Worm (Caenorhabditis elegans) whole organism, young adult: ENCODE results near the gene str-102.

Source experiments
- B0035.1 ChIP-seq: sonication (generic microtip); optimal IDR thresholded peaks from 2 replicates; lab custom pipeline; 2016; ENCODE audit warnings: missing genetic modification characterization, mild to moderate bottlenecking, missing compliant biosample characterization, missing genotype, missing genetic modification reagents
- C17E4.6 ChIP-seq: fragments of 200-800 bp; sonication (Bioruptor generic); IDR thresholded peaks from 2 replicates; pipeline ENCODE4 v1.3.6; 2022; ENCODE audit warnings: missing genetic modification reagents, missing genetic modification characterization, missing compliant biosample characterization
- F52B5.7 ChIP-seq: sonication (generic microtip); optimal IDR thresholded peaks from 2 replicates; lab custom pipeline; 2016; ENCODE audit warnings: mild to moderate bottlenecking, missing genetic modification characterization, missing compliant biosample characterization
- F55B11.4 ChIP-seq: sonication (generic microtip); optimal IDR thresholded peaks from 2 replicates; lab custom pipeline; 2016; ENCODE audit warnings: missing compliant biosample characterization, missing genetic modification characterization, borderline replicate concordance; ENCODE audit not compliant: insufficient read depth
- F57A8.1 ChIP-seq: fragments of 200-800 bp; sonication (Bioruptor generic); optimal IDR thresholded peaks from 2 replicates; lab custom pipeline; 2018; ENCODE audit warnings: mild to moderate bottlenecking, missing genetic modification characterization, moderate library complexity, missing compliant biosample characterization
- K12H6.12 ChIP-seq: fragments of 200-800 bp; sonication (Bioruptor generic); optimal IDR thresholded peaks from 2 replicates; lab custom pipeline; 2018; ENCODE audit warnings: mild to moderate bottlenecking, missing genetic modification characterization, missing compliant biosample characterization
- T07F8.4 ChIP-seq: sonication (generic microtip); optimal IDR thresholded peaks from 2 replicates; lab custom pipeline; 2016; ENCODE audit warnings: mild to moderate bottlenecking, missing genetic modification characterization, moderate library complexity, missing compliant biosample characterization
- Y53F4B.3 ChIP-seq: fragments of 200-800 bp; sonication (Bioruptor generic); IDR thresholded peaks from 2 replicates; pipeline ENCODE4 v1.3.6; 2022; ENCODE audit warnings: missing genetic modification reagents, missing genetic modification characterization, missing compliant biosample characterization
- Y67H2A.10 ChIP-seq: fragments of 200-800 bp; sonication (Bioruptor generic); conservative IDR thresholded peaks from 2 replicates; pipeline ENCODE4 v1.3.6; 2022; ENCODE audit warnings: missing genetic modification reagents, missing genetic modification characterization, missing compliant biosample characterization
- Y79H2A.3 ChIP-seq: fragments of 200-800 bp; sonication (Bioruptor generic); conservative IDR thresholded peaks from 2 replicates; pipeline ENCODE4 v1.3.6; 2022; ENCODE audit warnings: missing genetic modification reagents, missing genetic modification characterization, missing compliant biosample characterization
- akir-1 ChIP-seq: fragments of 200-800 bp; sonication (Bioruptor generic); optimal IDR thresholded peaks from 2 replicates; lab custom pipeline; 2018; ENCODE audit warnings: mild to moderate bottlenecking, missing genetic modification characterization, moderate library complexity, missing compliant biosample characterization
- aptf-3 ChIP-seq: fragments of 200-800 bp; sonication (Bioruptor generic); IDR thresholded peaks from 2 replicates; pipeline ENCODE4 v1.3.6; 2022; ENCODE audit warnings: missing genetic modification characterization, missing compliant biosample characterization
- attf-5 ChIP-seq: fragments of 200-800 bp; sonication (Bioruptor generic); optimal IDR thresholded peaks from 2 replicates; lab custom pipeline; 2018; ENCODE audit warnings: mild to moderate bottlenecking, missing genetic modification characterization, missing compliant biosample characterization
- cebp-1 ChIP-seq, 2 experiments: fragments of 200-800 bp in 1 of 2; sonication (Bioruptor generic) in 1 of 2; sonication (generic microtip) in 1 of 2; IDR thresholded peaks in 1 of 2; optimal IDR thresholded peaks in 1 of 2; 2 replicates each; pipeline versions ENCODE4 v1.3.6 to Lab custom; 2017 to 2022; ENCODE audit warnings: missing compliant biosample characterization in 2 of 2, missing genetic modification characterization in 2 of 2, mild to moderate bottlenecking in 1 of 2, missing genetic modification reagents in 1 of 2, moderate library complexity in 1 of 2
- cebp-2 ChIP-seq: fragments of 200-800 bp; sonication (Bioruptor generic); IDR thresholded peaks from 2 replicates; pipeline ENCODE4 v1.3.6; 2022; ENCODE audit warnings: missing genetic modification characterization, missing compliant biosample characterization
- ceh-40 ChIP-seq: fragments of 200-800 bp; sonication (Bioruptor generic); IDR thresholded peaks from 2 replicates; pipeline ENCODE4 v1.3.6; 2022; ENCODE audit warnings: missing genetic modification characterization, missing compliant biosample characterization
- dox-1 ChIP-seq: fragments of 200-800 bp; sonication (Bioruptor generic); IDR thresholded peaks from 2 replicates; pipeline ENCODE4 v1.3.6; 2022; ENCODE audit warnings: missing genetic modification reagents, missing genetic modification characterization, missing compliant biosample characterization
- efl-1 ChIP-seq: fragments of 150-350 bp; optimal IDR thresholded peaks from 2 replicates; lab custom pipeline; 2014; ENCODE audit warnings: missing biosample characterization, missing genetic modification reagents, missing genetic modification characterization
- ekl-4 ChIP-seq: fragments of 200-800 bp; sonication (Bioruptor generic); IDR thresholded peaks from 2 replicates; pipeline ENCODE4 v1.3.6; 2022; ENCODE audit warnings: missing genetic modification reagents, missing genetic modification characterization, missing compliant biosample characterization
- him-1 ChIP-seq: sonication (generic microtip); optimal IDR thresholded peaks from 2 replicates; lab custom pipeline; 2016; ENCODE audit warnings: missing genotype, missing genetic modification reagents, missing genetic modification characterization, missing compliant biosample characterization
- hlh-12 ChIP-seq: sonication (generic microtip); optimal IDR thresholded peaks from 2 replicates; lab custom pipeline; 2016; ENCODE audit warnings: missing genetic modification characterization, missing compliant biosample characterization
- lin-35 ChIP-seq, 3 experiments: fragments of 150-350 bp in 2 of 3; sonication (generic microtip) in 1 of 3; optimal IDR thresholded peaks; 2 replicates each; lab custom pipeline; 2014 to 2018; ENCODE audit warnings: missing biosample characterization in 3 of 3, missing genetic modification characterization in 3 of 3, missing genetic modification reagents in 3 of 3
- madf-8 ChIP-seq: fragments of 200-800 bp; sonication (Bioruptor generic); conservative IDR thresholded peaks from 2 replicates; pipeline ENCODE4 v1.3.6; 2022; ENCODE audit warnings: missing genetic modification reagents, missing genetic modification characterization, missing compliant biosample characterization
- mel-28 ChIP-seq: sonication (generic microtip); optimal IDR thresholded peaks from 2 replicates; lab custom pipeline; 2016; ENCODE audit warnings: borderline replicate concordance, mild to moderate bottlenecking, missing genetic modification characterization, missing compliant biosample characterization
- mes-4 ChIP-seq: sonication (generic microtip); optimal IDR thresholded peaks from 2 replicates; lab custom pipeline; 2016; ENCODE audit warnings: missing genotype, missing genetic modification characterization, missing compliant biosample characterization
- mxl-1 ChIP-seq: sonication (generic microtip); optimal IDR thresholded peaks from 2 replicates; lab custom pipeline; 2016; ENCODE audit warnings: missing genetic modification characterization, missing compliant biosample characterization
- nhr-80 ChIP-seq: sonication (generic microtip); optimal IDR thresholded peaks from 2 replicates; lab custom pipeline; 2016; ENCODE audit warnings: missing genetic modification characterization, missing compliant biosample characterization
- pbrm-1 ChIP-seq: fragments of 200-800 bp; sonication (Bioruptor generic); IDR thresholded peaks from 2 replicates; pipeline ENCODE4 v1.3.6; 2022; ENCODE audit warnings: missing genetic modification reagents, missing genetic modification characterization, missing compliant biosample characterization
- rec-8 ChIP-seq, 2 experiments: sonication (generic microtip); optimal IDR thresholded peaks; 2 replicates each; lab custom pipeline; 2016; ENCODE audit warnings: mild to moderate bottlenecking in 2 of 2, missing genetic modification characterization in 2 of 2, missing genetic modification reagents in 2 of 2, missing genotype in 2 of 2, missing biosample characterization in 1 of 2, missing compliant biosample characterization in 1 of 2, moderate library complexity in 1 of 2
- sdz-38 ChIP-seq: sonication (generic microtip); optimal IDR thresholded peaks from 2 replicates; lab custom pipeline; 2016; ENCODE audit warnings: missing genotype, missing genetic modification characterization, missing compliant biosample characterization
- snpc-4 ChIP-seq, 5 experiments: fragments of 150-350 bp in 1 of 5; sonication (generic microtip) in 4 of 5; optimal IDR thresholded peaks; 2 replicates each; lab custom pipeline; 2014 to 2018; ENCODE audit warnings: missing genetic modification characterization in 5 of 5, missing biosample characterization in 3 of 5, antibody characterized with exemption in 2 of 5, mild to moderate bottlenecking in 2 of 5, missing compliant biosample characterization in 2 of 5, missing genotype in 2 of 5, moderate library complexity in 2 of 5, missing genetic modification reagents in 1 of 5
- sptf-2 ChIP-seq: fragments of 200-800 bp; sonication (Bioruptor generic); optimal IDR thresholded peaks from 2 replicates; lab custom pipeline; 2018; ENCODE audit warnings: mild to moderate bottlenecking, missing genetic modification characterization, missing compliant biosample characterization
- tbp1 ChIP-seq: fragments of 200-800 bp; sonication (Bioruptor generic); optimal IDR thresholded peaks from 2 replicates; lab custom pipeline; 2018; ENCODE audit warnings: mild to moderate bottlenecking, missing genetic modification characterization, missing compliant biosample characterization
- unc-62 ChIP-seq: fragments of 150-350 bp; optimal IDR thresholded peaks from 2 replicates; lab custom pipeline; 2014; ENCODE audit warnings: missing biosample characterization, missing genetic modification reagents, missing genetic modification characterization
- zfh-2 ChIP-seq: fragments of 200-800 bp; sonication (Bioruptor generic); conservative IDR thresholded peaks from 2 replicates; pipeline ENCODE4 v1.3.6; 2022; ENCODE audit warnings: missing genetic modification reagents, missing genetic modification characterization, missing compliant biosample characterization
- zim-3 ChIP-seq: sonication (generic microtip); optimal IDR thresholded peaks from 2 replicates; lab custom pipeline; 2017; ENCODE audit warnings: mild to moderate bottlenecking, missing genetic modification characterization, moderate library complexity, missing compliant biosample characterization
- ztf-22 ChIP-seq: fragments of 200-800 bp; sonication (Bioruptor generic); optimal IDR thresholded peaks from 2 replicates; lab custom pipeline; 2018; ENCODE audit warnings: mild to moderate bottlenecking, missing genetic modification characterization, moderate library complexity, missing compliant biosample characterization
- ztf-26 ChIP-seq: sonication (generic microtip); optimal IDR thresholded peaks from 2 replicates; lab custom pipeline; 2017; ENCODE audit warnings: missing genetic modification characterization, missing compliant biosample characterization
- ztf-6 ChIP-seq: fragments of 200-800 bp; sonication (Bioruptor generic); IDR thresholded peaks from 2 replicates; pipeline ENCODE4 v1.3.6; 2022; ENCODE audit warnings: missing genetic modification reagents, missing genetic modification characterization, missing compliant biosample characterization

The str-102 gene

DNA sequence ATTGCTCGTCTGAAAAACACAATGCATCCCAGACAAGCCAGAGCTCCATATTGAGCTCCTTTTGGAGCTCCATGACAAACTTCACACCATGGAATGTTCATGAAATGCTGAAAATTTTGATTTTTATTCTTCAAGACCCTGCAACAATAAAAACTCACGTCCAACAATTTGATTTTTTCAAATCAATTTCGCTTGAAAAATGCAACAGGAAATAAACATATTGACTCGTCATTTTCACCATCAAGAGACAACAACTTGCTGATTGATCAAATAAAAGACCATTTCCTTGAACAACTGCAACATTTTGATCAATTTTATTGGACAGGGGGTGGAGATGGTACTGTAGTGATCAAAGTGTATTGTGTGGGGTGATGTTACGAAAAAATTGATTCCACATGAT lies 15.1 kb upstream of the str-102 start, which contains the start of gene nhr-269 (continued):
- no peak for TF ChIP-seq ztf-6 (GFP tag; lab: Robert Waterston, UW)
- TF ChIP-seq B0035.1: no peak
- TF ChIP-seq attf-5: no peak

DNA sequence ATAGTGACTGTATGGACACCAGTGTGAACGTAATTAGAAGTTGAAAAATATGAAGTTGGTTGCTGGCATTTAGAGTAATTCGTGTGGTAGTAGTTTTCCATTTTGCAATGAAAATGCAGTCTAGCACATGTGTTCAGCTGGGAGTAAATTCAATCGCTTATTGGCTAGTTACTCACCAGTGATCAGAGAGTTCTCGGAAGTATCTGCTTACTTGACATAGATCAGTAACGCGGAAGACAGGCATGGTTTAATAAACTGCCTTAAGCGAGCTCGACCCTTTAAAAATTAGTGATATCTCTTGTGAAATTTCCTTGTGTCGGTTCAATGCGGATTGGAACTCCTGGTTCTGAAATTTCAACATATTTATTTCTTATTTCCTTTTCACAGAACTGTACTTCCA lies 8.6 kb upstream of the str-102 start, which contains the start of gene srh-52:
srh-52 (minus strand) TSS at position 101 of the 400 bp plus-strand sequence.
- TF ChIP-seq ceh-40 (GFP tag; lab: Robert Waterston, UW) (no peak), lin-35 (GFP tag; optimal IDR thresholded peaks at IDR 0.05; lab: Kevin White, UChicago) (no peak), cebp-1 (GFP tag; IDR thresholded peaks at IDR 0.05; lab: Robert Waterston, UW) (no peak), cebp-1 (tag; optimal IDR thresholded peaks at IDR 0.05; lab: Kevin White, UChicago) (no peak), attf-5 (no peak), him-1 (tag; lab: Kevin White, UChicago) (no peak), unc-62 (GFP tag; lab: Kevin White, UChicago) (no peak), mes-4 (no peak), ekl-4 (GFP tag; lab: Robert Waterston, UW) (no peak), aptf-3 (GFP tag; lab: Robert Waterston, UW) (no peak), hlh-12 (no peak), tbp1 (GFP tag; lab: Kevin White, UChicago) (no peak), nhr-80 (tag; lab: Kevin White, UChicago) (no peak), F52B5.7 (no peak), efl-1 (no peak), B0035.1 (no peak)

DNA sequence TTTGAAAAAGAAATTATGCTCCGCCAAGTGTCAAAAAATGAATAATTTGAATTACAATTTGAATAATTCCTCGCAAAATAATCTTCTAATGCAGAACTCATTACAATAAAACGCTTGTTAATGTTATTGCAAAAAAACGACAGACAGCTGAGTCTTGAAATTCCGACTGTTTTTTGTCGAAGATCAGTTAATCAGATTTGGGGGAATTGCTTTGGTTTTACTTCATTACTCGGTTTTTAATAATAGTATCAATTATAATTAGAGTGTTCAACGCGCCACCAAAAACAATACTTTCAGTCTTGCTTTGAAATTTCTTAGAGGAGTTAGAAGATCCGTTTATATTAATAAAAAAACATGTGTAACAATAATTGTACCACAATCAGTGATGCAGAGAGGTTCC lies 6.9 kb upstream of the str-102 start, which contains the start of gene srh-122:
srh-122 (minus strand) TSS at position 101 of the 400 bp plus-strand sequence.
- TF ChIP-seq ceh-40 (GFP tag; lab: Robert Waterston, UW): no peak
- TF ChIP-seq ztf-26 (tag; lab: Kevin White, UChicago): no peak
- TF ChIP-seq tbp1 (GFP tag; lab: Kevin White, UChicago): no peak
- TF ChIP-seq dox-1 (GFP tag; lab: Robert Waterston, UW): no peak
- TF ChIP-seq sptf-2: no peak

- TF ChIP-seq C17E4.6 (no peak), mel-28 (tag; lab: Kevin White, UChicago) (no peak), unc-62 (GFP tag; lab: Kevin White, UChicago) (no peak), lin-35 (GFP tag; optimal IDR thresholded peaks at IDR 0.05; lab: Kevin White, UChicago) (no peak), snpc-4 (GFP tag; optimal IDR thresholded peaks at IDR 0.05; lab: Kevin White, UChicago) (no peak), snpc-4 (tag; optimal IDR thresholded peaks at IDR 0.05; lab: Kevin White, UChicago) (no peak), K12H6.12 (tag; lab: Kevin White, UChicago) (no peak), mxl-1 (tag; lab: Kevin White, UChicago) (no peak), ztf-22 (no peak), tbp1 (GFP tag; lab: Kevin White, UChicago) (no peak), akir-1 (GFP tag; lab: Kevin White, UChicago) (no peak), dox-1 (GFP tag; lab: Robert Waterston, UW) (no peak), zfh-2 (no peak)
These were observed 5.0 kb upstream of the str-102 start, which contains the start of gene srh-251 for ce11 chrV:15379817-15380216. srh-251 (minus strand) TSS chrV:15379917.

ce11 chrV:15380857-15381256 lies 4.0 kb upstream of the str-102 start, which contains the start of gene dhs-23:
dhs-23 (plus strand) TSS chrV:15381219.
- TF ChIP-seq ceh-40 (GFP tag; lab: Robert Waterston, UW) (no peak), nhr-80 (tag; lab: Kevin White, UChicago) (peak; percentile 11), tbp1 (GFP tag; lab: Kevin White, UChicago) (no peak), madf-8 (GFP tag; lab: Robert Waterston, UW) (no peak)

DNA sequence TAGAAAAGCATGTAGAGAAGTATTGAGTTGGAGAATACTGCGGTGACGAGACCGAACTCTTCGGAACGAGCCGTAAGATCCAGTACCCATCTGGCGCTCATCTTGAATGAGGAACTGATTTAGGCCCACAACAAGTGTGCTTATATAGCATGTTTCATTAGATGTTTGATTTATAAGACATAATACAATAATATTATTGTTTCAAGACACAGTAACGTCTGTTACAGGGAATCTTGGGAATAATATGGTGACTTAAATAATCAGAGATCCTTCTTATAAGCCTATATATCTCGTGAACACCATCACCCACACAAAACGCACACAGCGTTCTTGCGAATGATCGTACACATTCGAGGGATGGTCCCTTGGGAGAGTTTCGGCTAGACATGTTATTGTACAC lies 1.1 kb upstream of the str-102 start, which contains the start of gene str-88:
str-88 (minus strand) TSS at position 101 of the 400 bp plus-strand sequence.
- TF ChIP-seq Y53F4B.3 (GFP tag; lab: Robert Waterston, UW) (no peak), sdz-38 (tag; lab: Kevin White, UChicago) (no peak), cebp-2 (GFP tag; lab: Robert Waterston, UW) (no peak), F57A8.1 (GFP tag; lab: Kevin White, UChicago) (no peak), pbrm-1 (GFP tag; lab: Robert Waterston, UW) (no peak), T07F8.4 (no peak), cebp-1 (GFP tag; IDR thresholded peaks at IDR 0.05; lab: Robert Waterston, UW) (no peak), cebp-1 (tag; optimal IDR thresholded peaks at IDR 0.05; lab: Kevin White, UChicago) (no peak), F55B11.4 (no peak), rec-8 (tag; optimal IDR thresholded peaks at IDR 0.05; lab: Kevin White, UChicago) (no peak), Y79H2A.3 (no peak), zim-3 (tag; lab: Kevin White, UChicago) (no peak), Y67H2A.10 (GFP tag; lab: Robert Waterston, UW) (no peak)
